Worm (Caenorhabditis elegans): Measurements from ENCODE around the gene C56C10.4.

C56C10.4 gene

ce11 chrII:6561300-6561699 lies 21.6 kb upstream of the C56C10.4 start, which contains the start of gene F18C5.10:
Gene F18C5.10, minus strand, starts transcription at chrII:6561444.
- TF ChIP-seq hmg-11 (tag; optimal IDR thresholded peaks at IDR 0.05) (no peak), nhr-77 (tag; optimal IDR thresholded peaks at IDR 0.05) (no peak), pqm-1 (tag; optimal IDR thresholded peaks at IDR 0.05) (no peak), nhr-12 (tag; optimal IDR thresholded peaks at IDR 0.05) (no peak), ama-1 (optimal IDR thresholded peaks at IDR 0.05) (peak; percentile 12), unc-62 (GFP tag; optimal IDR thresholded peaks at IDR 0.05) (no peak), lin-39 (tag; optimal IDR thresholded peaks at IDR 0.05) (peak; percentile 6), nhr-43 (tag; optimal IDR thresholded peaks at IDR 0.05; ENCODE audit: poor library complexity, severe bottlenecking) (no peak), ceh-16 (tag; optimal IDR thresholded peaks at IDR 0.05) (no peak), pha-4 (tag; optimal IDR thresholded peaks at IDR 0.05) (peak; percentile 28), eor-1 (tag; optimal IDR thresholded peaks at IDR 0.05) (no peak), egl-5 (tag; optimal IDR thresholded peaks at IDR 0.05) (peak; percentile 38), elt-1 (tag; optimal IDR thresholded peaks at IDR 0.05) (no peak)

- no peak for TF ChIP-seq fos-1 (tag; optimal IDR thresholded peaks at IDR 0.05)
- no peak for TF ChIP-seq ZK546.5 (tag; optimal IDR thresholded peaks at IDR 0.05)
- TF ChIP-seq mdl-1 (tag; optimal IDR thresholded peaks at IDR 0.05), result no peak
- no peak for TF ChIP-seq nhr-237 (tag; optimal IDR thresholded peaks at IDR 0.05)
- TF ChIP-seq ztf-4 (tag; optimal IDR thresholded peaks at IDR 0.05), result no peak
- TF ChIP-seq nhr-11 (tag; optimal IDR thresholded peaks at IDR 0.05), result no peak
- no peak for TF ChIP-seq lin-39 (tag; optimal IDR thresholded peaks at IDR 0.05)
- no peak for TF ChIP-seq ceh-28 (tag; optimal IDR thresholded peaks at IDR 0.05)
- no peak for TF ChIP-seq daf-12 (tag; optimal IDR thresholded peaks at IDR 0.05)
- TF ChIP-seq unc-62 (GFP tag; optimal IDR thresholded peaks at IDR 0.05), result no peak
- peak; percentile 64 for TF ChIP-seq nhr-23 (tag; optimal IDR thresholded peaks at IDR 0.05)
- TF ChIP-seq nhr-28 (tag; optimal IDR thresholded peaks at IDR 0.05), result no peak
- TF ChIP-seq sea-2 (GFP tag; optimal IDR thresholded peaks at IDR 0.05), result no peak
- no peak for TF ChIP-seq eor-1 (tag; optimal IDR thresholded peaks at IDR 0.05)
- peak; percentile 63 for TF ChIP-seq pha-4 (tag; optimal IDR thresholded peaks at IDR 0.05)
- TF ChIP-seq lsy-12 (tag; optimal IDR thresholded peaks at IDR 0.05), result no peak
- no peak for TF ChIP-seq tbx-2 (tag; optimal IDR thresholded peaks at IDR 0.05)
- TF ChIP-seq pqm-1 (tag; optimal IDR thresholded peaks at IDR 0.05), result no peak
- TF ChIP-seq fkh-10 (GFP tag; optimal IDR thresholded peaks at IDR 0.05), result no peak
- TF ChIP-seq nhr-67 (tag; optimal IDR thresholded peaks at IDR 0.05), result no peak
- no peak for TF ChIP-seq unc-39 (tag; optimal IDR thresholded peaks at IDR 0.05)
- no peak for TF ChIP-seq ztf-11 (tag; optimal IDR thresholded peaks at IDR 0.05)
- TF ChIP-seq zag-1 (tag; optimal IDR thresholded peaks at IDR 0.05), result no peak
- peak; percentile 46 for TF ChIP-seq ama-1 (optimal IDR thresholded peaks at IDR 0.05)
- no peak for TF ChIP-seq elt-2 (tag; optimal IDR thresholded peaks at IDR 0.05)
- TF ChIP-seq ceh-16 (tag; optimal IDR thresholded peaks at IDR 0.05), result no peak
- no peak for TF ChIP-seq hmg-11 (tag; optimal IDR thresholded peaks at IDR 0.05)
- TF ChIP-seq snpc-4 (tag; optimal IDR thresholded peaks at IDR 0.05), result no peak
- TF ChIP-seq egl-5 (tag; optimal IDR thresholded peaks at IDR 0.05), result peak; percentile 68
- no peak for TF ChIP-seq ceh-9 (tag; optimal IDR thresholded peaks at IDR 0.05)
- no peak for TF ChIP-seq fkh-2 (tag; optimal IDR thresholded peaks at IDR 0.05)
- TF ChIP-seq skn-1 (tag; optimal IDR thresholded peaks at IDR 0.05), result no peak
- TF ChIP-seq nhr-76 (tag; optimal IDR thresholded peaks at IDR 0.05), result no peak
- no peak for TF ChIP-seq lin-15B (tag; optimal IDR thresholded peaks at IDR 0.05)
- TF ChIP-seq egl-27 (tag; optimal IDR thresholded peaks at IDR 0.05), result no peak
- peak in 1 of 3 experiments; percentile 45 for TF ChIP-seq elt-3 (tag; optimal IDR thresholded peaks at IDR 0.05)
- peak; percentile 5 for TF ChIP-seq jun-1 (tag; optimal IDR thresholded peaks at IDR 0.05)
- TF ChIP-seq nhr-43 (tag; optimal IDR thresholded peaks at IDR 0.05; ENCODE audit: poor library complexity, severe bottlenecking), result peak; percentile 32
- no peak for TF ChIP-seq ceh-82 (tag; optimal IDR thresholded peaks at IDR 0.05)
- no peak for TF ChIP-seq mml-1 (tag; optimal IDR thresholded peaks at IDR 0.05)
- TF ChIP-seq nhr-12 (tag; optimal IDR thresholded peaks at IDR 0.05), result no peak
- TF ChIP-seq nfya-1 (tag; optimal IDR thresholded peaks at IDR 0.05; ENCODE audit: insufficient read depth), result no peak
- TF ChIP-seq nhr-77 (tag; optimal IDR thresholded peaks at IDR 0.05), result no peak
- no peak for TF ChIP-seq aly-2 (tag; optimal IDR thresholded peaks at IDR 0.05)
- TF ChIP-seq R02D3.7 (tag; optimal IDR thresholded peaks at IDR 0.05), result no peak
- no peak for TF ChIP-seq elt-1 (tag; optimal IDR thresholded peaks at IDR 0.05)
- TF ChIP-seq nhr-25 (tag; optimal IDR thresholded peaks at IDR 0.05), result peak; percentile 85
These were observed 20.5 kb upstream of the C56C10.4 start for ce11 chrII:6562203-6562867.

All from whole organism, L3 larva.